Worm (Caenorhabditis elegans) whole organism, L2 larva: Measurements from ENCODE around the gene rei-1.

Experiments
- alr-1 ChIP-seq: fragments of 150-350 bp; optimal IDR thresholded peaks from 2 replicates; lab custom pipeline; 2014; ENCODE audit warnings: missing biosample characterization, missing genetic modification characterization
- aly-2 ChIP-seq: fragments of 150-350 bp; optimal IDR thresholded peaks from 2 replicates; lab custom pipeline; 2014; ENCODE audit warnings: missing biosample characterization, missing genetic modification characterization
- blmp-1 ChIP-seq: sonication (generic microtip); optimal IDR thresholded peaks from 2 replicates; lab custom pipeline; 2017; ENCODE audit warnings: missing genetic modification characterization, mild to moderate bottlenecking, missing compliant biosample characterization, antibody characterized with exemption, moderate library complexity; ENCODE audit not compliant: insufficient read depth
- ceh-82 ChIP-seq: fragments of 150-350 bp; optimal IDR thresholded peaks from 2 replicates; lab custom pipeline; 2014; ENCODE audit warnings: missing biosample characterization, missing genetic modification characterization
- dmd-4 ChIP-seq: sonication (generic microtip); optimal IDR thresholded peaks from 2 replicates; lab custom pipeline; 2017; ENCODE audit warnings: missing biosample characterization, missing genetic modification characterization
- elt-3 ChIP-seq: sonication (generic microtip); optimal IDR thresholded peaks from 2 replicates; lab custom pipeline; 2017; ENCODE audit warnings: missing biosample characterization, missing genetic modification characterization
- mab-5 ChIP-seq: fragments of 150-350 bp; optimal IDR thresholded peaks from 2 replicates; lab custom pipeline; 2014; ENCODE audit warnings: missing biosample characterization, missing genetic modification characterization
- nhr-12 ChIP-seq: fragments of 150-350 bp; optimal IDR thresholded peaks from 2 replicates; lab custom pipeline; 2014; ENCODE audit warnings: missing biosample characterization, missing genetic modification characterization
- peb-1 ChIP-seq: fragments of 150-350 bp; optimal IDR thresholded peaks from 2 replicates; lab custom pipeline; 2014; ENCODE audit warnings: missing biosample characterization, missing genetic modification characterization
- snpc-4 ChIP-seq: fragments of 150-350 bp; optimal IDR thresholded peaks from 2 replicates; lab custom pipeline; 2014; ENCODE audit warnings: missing biosample characterization, missing genetic modification characterization
- unc-39 ChIP-seq: fragments of 150-350 bp; optimal IDR thresholded peaks from 2 replicates; lab custom pipeline; 2014; ENCODE audit warnings: missing biosample characterization, missing genetic modification characterization
- ztf-11 ChIP-seq: sonication (generic microtip); optimal IDR thresholded peaks from 2 replicates; lab custom pipeline; 2017; ENCODE audit warnings: missing biosample characterization, missing genetic modification characterization

- TF ChIP-seq blmp-1 (tag; lab: Kevin White, UChicago) (no peak), mab-5 (no peak), snpc-4 (tag; lab: Kevin White, UChicago) (no peak), ztf-11 (tag; lab: Kevin White, UChicago) (no peak), alr-1 (tag; lab: Kevin White, UChicago) (no peak), nhr-12 (tag; lab: Kevin White, UChicago) (no peak), ceh-82 (tag; lab: Kevin White, UChicago) (no peak), peb-1 (tag; lab: Kevin White, UChicago) (no peak), elt-3 (tag; lab: Kevin White, UChicago) (no peak), aly-2 (tag; lab: Kevin White, UChicago) (no peak), unc-39 (tag; lab: Kevin White, UChicago) (no peak), dmd-4 (tag; lab: Kevin White, UChicago) (no peak)
Measured at ce11 chrIII:4123277-4123676, 25.3 kb upstream of the rei-1 start.
